Fruit fly (Drosophila melanogaster) whole organism, embryonic: ENCODE data around the gene CG15877.

Experiments
- Antp ChIP-seq: fragments of 200-800 bp; sonication (Bioruptor generic); optimal IDR thresholded peaks from 3 replicates; lab custom pipeline; 2016; ENCODE audit warnings: missing biosample characterization, missing genetic modification characterization
- Atf3 ChIP-seq: fragments of 200-800 bp; sonication (Bioruptor generic); optimal IDR thresholded peaks from 3 replicates; lab custom pipeline; 2016; ENCODE audit warnings: missing biosample characterization, missing genetic modification characterization
- B-H1 ChIP-seq: fragments of 200-800 bp; sonication (Bioruptor generic); IDR thresholded peaks from 3 replicates; pipeline ENCODE4 v1.3.6; 2022; ENCODE audit warnings: missing biosample characterization, missing genetic modification characterization
- BtbVII ChIP-seq: fragments of 200-800 bp; sonication (Bioruptor generic); optimal IDR thresholded peaks from 3 replicates; lab custom pipeline; 2017; ENCODE audit warnings: missing biosample characterization, mild to moderate bottlenecking, missing genetic modification characterization
- CG10366 ChIP-seq: fragments of 200-800 bp; sonication (Bioruptor generic); IDR thresholded peaks from 2 replicates; pipeline ENCODE4 v1.3.6; 2022; ENCODE audit warnings: missing biosample characterization, missing genetic modification characterization
- CG10959 ChIP-seq: fragments of 200-800 bp; sonication (Bioruptor generic); IDR thresholded peaks from 2 replicates; pipeline ENCODE4 v1.3.6; 2022; ENCODE audit warnings: missing biosample characterization, missing genetic modification characterization
- CG13287 ChIP-seq: fragments of 200-800 bp; sonication (Bioruptor generic); IDR thresholded peaks from 2 replicates; pipeline ENCODE4 v1.3.6; 2022; ENCODE audit warnings: missing biosample characterization, missing genetic modification characterization; ENCODE audit not compliant: partially characterized antibody
- CG13296 ChIP-seq: fragments of 200-800 bp; sonication (Bioruptor generic); optimal IDR thresholded peaks from 3 replicates; lab custom pipeline; 2018; ENCODE audit warnings: missing biosample characterization, mild to moderate bottlenecking, missing genetic modification characterization
- CG14860 ChIP-seq: fragments of 200-800 bp; sonication (Bioruptor generic); IDR thresholded peaks from 3 replicates; pipeline ENCODE4 v1.3.6; 2022; ENCODE audit warnings: missing biosample characterization, missing genetic modification characterization; ENCODE audit not compliant: partially characterized antibody
- CG17359 ChIP-seq: fragments of 200-800 bp; sonication (Bioruptor generic); optimal IDR thresholded peaks from 3 replicates; lab custom pipeline; 2018; ENCODE audit warnings: missing biosample characterization, mild to moderate bottlenecking, missing genetic modification characterization, moderate library complexity
- CG17568 ChIP-seq: fragments of 200-800 bp; sonication (Bioruptor generic); optimal IDR thresholded peaks from 2 replicates; lab custom pipeline; 2018; ENCODE audit warnings: missing biosample characterization, mild to moderate bottlenecking, missing genetic modification characterization, moderate library complexity
- CG18619 ChIP-seq: fragments of 200-800 bp; sonication (Bioruptor generic); optimal IDR thresholded peaks from 3 replicates; lab custom pipeline; 2017; ENCODE audit warnings: missing biosample characterization, mild to moderate bottlenecking, missing genetic modification characterization
- CG2202 ChIP-seq: fragments of 200-800 bp; sonication (Bioruptor generic); optimal IDR thresholded peaks from 2 replicates; lab custom pipeline; 2018; ENCODE audit warnings: missing biosample characterization, mild to moderate bottlenecking, missing genetic modification characterization
- CG30020 ChIP-seq: fragments of 200-800 bp; optimal IDR thresholded peaks from 2 replicates; lab custom pipeline; 2019; ENCODE audit warnings: missing biosample characterization, mild to moderate bottlenecking, missing genetic modification characterization, moderate library complexity
- CG30431 ChIP-seq: fragments of 200-800 bp; sonication (Bioruptor generic); optimal IDR thresholded peaks from 2 replicates; lab custom pipeline; 2017; ENCODE audit warnings: missing biosample characterization, missing genetic modification characterization
- CG34422 ChIP-seq: fragments of 200-800 bp; sonication (Bioruptor generic); IDR thresholded peaks from 3 replicates; pipeline ENCODE4 v1.3.6; 2022; ENCODE audit warnings: missing biosample characterization, missing genetic modification characterization
- CG4328 ChIP-seq: fragments of 200-800 bp; sonication (Bioruptor generic); optimal IDR thresholded peaks from 3 replicates; lab custom pipeline; 2017; ENCODE audit warnings: missing biosample characterization, missing genetic modification reagents, missing genetic modification characterization
- CG6683 ChIP-seq: fragments of 200-800 bp; sonication (Bioruptor generic); optimal IDR thresholded peaks from 2 replicates; lab custom pipeline; 2017; ENCODE audit warnings: missing biosample characterization, mild to moderate bottlenecking, missing genetic modification characterization, missing genetic modification reagents
- CG7357 ChIP-seq: fragments of 200-800 bp; sonication (Bioruptor generic); IDR thresholded peaks from 3 replicates; pipeline ENCODE4 v1.3.6; 2022; ENCODE audit warnings: missing biosample characterization, missing genetic modification characterization
- CG7839 ChIP-seq: fragments of 200-800 bp; sonication (Bioruptor generic); optimal IDR thresholded peaks from 3 replicates; lab custom pipeline; 2018; ENCODE audit warnings: missing biosample characterization, mild to moderate bottlenecking, missing genetic modification characterization, moderate library complexity
- CG8290 ChIP-seq, 3 experiments: fragments of 200-800 bp; sonication (Bioruptor generic); optimal IDR thresholded peaks; 2 replicates each; lab custom pipeline; 2016 to 2019; ENCODE audit warnings: missing biosample characterization in 3 of 3, missing genetic modification characterization in 3 of 3, mild to moderate bottlenecking in 2 of 3, moderate library complexity in 1 of 3
- CG9609 ChIP-seq: fragments of 200-800 bp; sonication (Bioruptor generic); optimal IDR thresholded peaks from 3 replicates; lab custom pipeline; 2016; ENCODE audit warnings: missing biosample characterization, missing genetic modification characterization
- D19A ChIP-seq: fragments of 200-800 bp; optimal IDR thresholded peaks from 3 replicates; lab custom pipeline; 2019; ENCODE audit warnings: missing biosample characterization, mild to moderate bottlenecking, missing genetic modification characterization, moderate library complexity
- Doc2 ChIP-seq: fragments of 200-800 bp; sonication (Bioruptor generic); IDR thresholded peaks from 2 replicates; pipeline ENCODE4 v1.3.6; 2022; ENCODE audit warnings: missing biosample characterization, missing genetic modification characterization
- ERR ChIP-seq: fragments of 200-800 bp; sonication (Bioruptor generic); optimal IDR thresholded peaks from 2 replicates; lab custom pipeline; 2016; ENCODE audit warnings: missing biosample characterization, missing genetic modification characterization
- Ets65A ChIP-seq: fragments of 200-800 bp; sonication (Bioruptor generic); peaks from one replicate; lab custom pipeline; 2016; ENCODE audit warnings: missing biosample characterization, missing genetic modification characterization
- Fer2 ChIP-seq: fragments of 200-800 bp; sonication (Bioruptor generic); optimal IDR thresholded peaks from 2 replicates; lab custom pipeline; 2018; ENCODE audit warnings: missing biosample characterization, mild to moderate bottlenecking, missing genetic modification characterization, moderate library complexity
- Fer3 ChIP-seq: fragments of 200-800 bp; sonication (Bioruptor generic); optimal IDR thresholded peaks from 2 replicates; lab custom pipeline; 2018; ENCODE audit warnings: missing biosample characterization, mild to moderate bottlenecking, missing genetic modification characterization, moderate library complexity
- Lpt ChIP-seq: fragments of >200 bp; optimal IDR thresholded peaks from 2 replicates; lab custom pipeline; 2018; ENCODE audit warnings: missing biosample characterization, missing genetic modification characterization
- Med ChIP-seq: fragments of 200-800 bp; sonication (Bioruptor generic); peaks from one replicate; lab custom pipeline; 2016; ENCODE audit warnings: missing biosample characterization, missing genetic modification characterization, mild to moderate bottlenecking, inconsistent platforms, moderate library complexity
- NC2α ChIP-seq: fragments of 200-800 bp; sonication (Bioruptor generic); optimal IDR thresholded peaks from 2 replicates; lab custom pipeline; 2016; ENCODE audit warnings: missing biosample characterization, missing genetic modification characterization
- NC2β ChIP-seq: fragments of 200-800 bp; sonication (Bioruptor generic); optimal IDR thresholded peaks from 2 replicates; lab custom pipeline; 2016; ENCODE audit warnings: missing biosample characterization, missing genetic modification characterization
- Nf-YB ChIP-seq: fragments of 200-800 bp; sonication (Bioruptor generic); optimal IDR thresholded peaks from 3 replicates; lab custom pipeline; 2019; ENCODE audit warnings: missing biosample characterization, mild to moderate bottlenecking, missing genetic modification characterization, moderate library complexity
- Xrp1 ChIP-seq: fragments of 200-800 bp; sonication (Bioruptor generic); IDR thresholded peaks from 2 replicates; pipeline ENCODE4 v1.3.6; 2022; ENCODE audit warnings: missing biosample characterization, missing genetic modification characterization
- ase ChIP-seq: fragments of 200-800 bp; sonication (Bioruptor generic); IDR thresholded peaks from 3 replicates; pipeline ENCODE4 v1.3.6; 2022; ENCODE audit warnings: missing biosample characterization, missing genetic modification characterization
- chm ChIP-seq: fragments of 200-800 bp; sonication (Bioruptor generic); IDR thresholded peaks from 2 replicates; pipeline ENCODE4 v1.3.6; 2022; ENCODE audit warnings: missing biosample characterization, missing genetic modification characterization
- crc ChIP-seq: fragments of 200-800 bp; sonication (Bioruptor generic); optimal IDR thresholded peaks from 2 replicates; lab custom pipeline; 2016; ENCODE audit warnings: missing biosample characterization, missing genetic modification characterization
- dati ChIP-seq: fragments of 200-800 bp; sonication (Bioruptor generic); IDR thresholded peaks from 2 replicates; pipeline ENCODE4 v1.3.6; 2022; ENCODE audit warnings: missing biosample characterization, missing genetic modification characterization
- dmrt11E ChIP-seq: fragments of 200-800 bp; sonication (Bioruptor generic); optimal IDR thresholded peaks from 3 replicates; lab custom pipeline; 2018; ENCODE audit warnings: missing biosample characterization, mild to moderate bottlenecking, missing genetic modification characterization, moderate library complexity
- fd3F ChIP-seq: fragments of 200-800 bp; sonication (Bioruptor generic); optimal IDR thresholded peaks from 2 replicates; lab custom pipeline; 2018; ENCODE audit warnings: missing biosample characterization, mild to moderate bottlenecking, missing genetic modification characterization, moderate library complexity
- grau ChIP-seq: fragments of 200-800 bp; optimal IDR thresholded peaks from 3 replicates; lab custom pipeline; 2019; ENCODE audit warnings: missing biosample characterization, mild to moderate bottlenecking, missing genetic modification characterization, moderate library complexity
- gsb-n ChIP-seq: fragments of 200-800 bp; sonication (Bioruptor generic); optimal IDR thresholded peaks from 3 replicates; lab custom pipeline; 2018; ENCODE audit warnings: missing biosample characterization, mild to moderate bottlenecking, missing genetic modification characterization
- jing ChIP-seq: fragments of 200-800 bp; sonication (Bioruptor generic); optimal IDR thresholded peaks from 2 replicates; lab custom pipeline; 2018; ENCODE audit warnings: missing biosample characterization, mild to moderate bottlenecking, missing genetic modification characterization
- kni ChIP-seq: fragments of 200-800 bp; sonication (Bioruptor generic); optimal IDR thresholded peaks from 3 replicates; lab custom pipeline; 2017; ENCODE audit warnings: mild to moderate bottlenecking, missing biosample characterization, missing genetic modification reagents, missing genetic modification characterization
- maf-S ChIP-seq: fragments of 200-800 bp; sonication (Bioruptor generic); optimal IDR thresholded peaks from 2 replicates; lab custom pipeline; 2016; ENCODE audit warnings: missing biosample characterization, missing genetic modification characterization
- pan ChIP-seq, 4 experiments: fragments of >200 bp in 3 of 4; fragments of 200-800 bp in 1 of 4; sonication (Bioruptor generic) in 1 of 4; optimal IDR thresholded peaks in 3 of 4; IDR thresholded peaks in 1 of 4; 2 replicates each; pipeline versions ENCODE4 v1.3.6 to Lab custom; 2017 to 2022; ENCODE audit warnings: missing biosample characterization in 2 of 4, missing genetic modification characterization in 2 of 4, mixed read lengths in 1 of 4
- pum ChIP-seq: fragments of 200-800 bp; sonication (Bioruptor generic); optimal IDR thresholded peaks from 2 replicates; lab custom pipeline; 2016; ENCODE audit warnings: missing biosample characterization, missing genetic modification characterization
- sr ChIP-seq: fragments of 200-800 bp; sonication (Bioruptor generic); IDR thresholded peaks from 3 replicates; pipeline ENCODE4 v1.3.6; 2022; ENCODE audit warnings: missing biosample characterization, missing genetic modification characterization
- sug ChIP-seq: fragments of 200-800 bp; optimal IDR thresholded peaks from 2 replicates; lab custom pipeline; 2019; ENCODE audit warnings: missing biosample characterization, mild to moderate bottlenecking, missing genetic modification characterization, moderate library complexity
- tx ChIP-seq: fragments of 200-800 bp; sonication (Bioruptor generic); optimal IDR thresholded peaks from 2 replicates; lab custom pipeline; 2016; ENCODE audit warnings: missing biosample characterization, missing genetic modification characterization

CG15877 gene

DNA sequence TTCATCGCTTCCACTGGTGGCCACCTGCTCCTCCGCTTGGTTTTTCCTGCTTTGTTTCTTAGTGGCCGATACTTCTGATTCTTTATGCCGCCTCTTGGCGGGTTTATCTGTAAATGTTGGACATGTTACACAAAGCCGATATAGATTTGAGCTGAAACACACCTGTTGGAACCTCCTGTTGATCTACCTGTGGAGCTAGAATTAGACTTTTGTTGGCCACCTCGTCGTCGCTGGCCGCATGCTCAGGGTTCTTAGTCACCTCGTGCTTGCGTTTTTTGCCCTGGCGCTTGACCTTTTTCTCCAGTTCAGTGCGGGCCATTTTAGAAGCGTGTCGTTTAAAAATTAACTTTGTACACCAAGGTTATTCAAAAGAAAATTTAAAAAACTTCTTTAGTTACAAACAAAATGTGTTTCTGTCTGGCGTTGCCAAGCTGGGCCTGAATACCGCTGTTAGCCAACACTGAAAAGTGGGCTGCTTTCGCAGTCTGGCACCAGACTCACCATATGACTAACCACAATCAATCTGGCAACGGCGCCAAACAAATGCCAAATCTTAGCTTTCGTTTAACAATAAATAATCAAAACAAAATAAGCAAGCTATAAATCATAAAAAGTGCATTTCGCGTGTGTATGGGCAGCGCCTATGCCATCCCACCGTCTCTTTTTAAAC, at the start of gene CG15877, which contains the start of gene Svil (continued):
- TF ChIP-seq grau (tag; lab: Kevin White, UChicago) (no peak), NC2α (GFP tag; lab: Kevin White, UChicago) (no peak), CG13296 (no peak), CG8290 (GFP tag; optimal IDR thresholded peaks at IDR 0.05; lab: Kevin White, UChicago) (no peak), CG8290 (tag; optimal IDR thresholded peaks at IDR 0.05; lab: Kevin White, UChicago) (peak in 1 of 2 experiments; percentile 48), Antp (peak; percentile 28), Atf3 (GFP tag; lab: Kevin White, UChicago) (no peak), Med (peak; percentile 92), pum (GFP tag; lab: Kevin White, UChicago) (no peak), CG34422 (GFP tag; lab: Robert Waterston, UW) (peak; percentile 50; the same call in 2 of the 3 replicates), CG10959 (no peak), CG13287 (GFP tag; lab: Robert Waterston, UW) (peak; percentile 66; the same call in 1 of the 2 replicates), CG17359 (tag; lab: Kevin White, UChicago) (no peak), CG14860 (GFP tag; lab: Robert Waterston, UW) (no peak; the same call in 2 of the 3 replicates), fd3F (GFP tag; lab: Kevin White, UChicago) (no peak), Ets65A (GFP tag; lab: Kevin White, UChicago) (no peak), sr (GFP tag; lab: Robert Waterston, UW) (no peak), CG18619 (GFP tag; lab: Kevin White, UChicago) (no peak), CG9609 (GFP tag; lab: Kevin White, UChicago) (no peak), CG6683 (GFP tag; lab: Kevin White, UChicago) (no peak), CG7839 (no peak), Fer3 (tag; lab: Kevin White, UChicago) (no peak), NC2β (GFP tag; lab: Kevin White, UChicago) (no peak), pan (optimal IDR thresholded peaks at IDR 0.05; lab: Kevin White, UChicago) (no peak), pan (GFP tag; optimal IDR thresholded peaks at IDR 0.05 in 1 of 2, IDR thresholded peaks at IDR 0.05 in 1 of 2) (no peak), maf-S (GFP tag; lab: Kevin White, UChicago) (no peak), dmrt11E (tag; lab: Kevin White, UChicago) (no peak), Doc2 (GFP tag; lab: Robert Waterston, UW) (no peak), BtbVII (GFP tag; lab: Kevin White, UChicago) (no peak), tx (no peak), chm (no peak), crc (GFP tag; lab: Kevin White, UChicago) (no peak), CG30431 (GFP tag; lab: Kevin White, UChicago) (no peak), kni (GFP tag; lab: Kevin White, UChicago) (no peak), dati (no peak), CG7357 (GFP tag; lab: Robert Waterston, UW) (no peak), Fer2 (tag; lab: Kevin White, UChicago) (no peak), CG2202 (tag; lab: Kevin White, UChicago) (no peak), gsb-n (no peak), B-H1 (GFP tag; lab: Robert Waterston, UW) (no peak), CG17568 (GFP tag; lab: Kevin White, UChicago) (no peak), CG4328 (no peak), D19A (no peak), CG30020 (tag; lab: Kevin White, UChicago) (no peak), jing (no peak), Lpt (GFP tag; lab: Kevin White, UChicago) (no peak), CG10366 (GFP tag; lab: Robert Waterston, UW) (no peak), sug (tag; lab: Kevin White, UChicago) (no peak), ase (no peak), Xrp1 (GFP tag; lab: Robert Waterston, UW) (peak; percentile 48), ERR (GFP tag; lab: Kevin White, UChicago) (no peak), Nf-YB (no peak)
